Fruit fly (Drosophila melanogaster): ENCODE results near the gene CG7453.

DNA sequence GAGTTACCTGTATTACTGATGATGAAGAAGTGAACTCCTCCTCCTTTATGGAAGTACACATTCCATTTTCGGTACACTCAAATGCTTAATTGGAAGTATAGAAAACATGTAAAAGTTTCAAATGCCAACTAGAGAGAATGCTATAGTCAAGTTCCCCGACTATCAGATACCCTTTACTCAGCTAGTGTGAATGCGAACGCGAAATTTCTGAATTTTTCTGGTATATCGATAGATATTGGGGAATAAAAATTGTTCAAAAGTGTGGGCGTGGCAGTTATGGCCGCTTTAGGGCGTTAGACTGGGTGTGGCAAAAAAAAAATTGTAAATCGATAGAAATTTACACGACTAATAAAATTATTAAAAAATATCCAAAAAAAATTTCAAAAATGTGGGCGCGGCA, 11.6 kb downstream of the CG7453 start:
- no peak for TF ChIP-seq CG10654 (GFP tag; optimal IDR thresholded peaks at IDR 0.05)
- no peak for TF ChIP-seq Myb (GFP tag; optimal IDR thresholded peaks at IDR 0.05)
- TF ChIP-seq Atf3 (GFP tag; optimal IDR thresholded peaks at IDR 0.05): no peak
- no peak for TF ChIP-seq tll (GFP tag; optimal IDR thresholded peaks at IDR 0.05)
- TF ChIP-seq PHDP (tag; optimal IDR thresholded peaks at IDR 0.05): no peak
- no peak for TF ChIP-seq Hr39 (optimal IDR thresholded peaks at IDR 0.05)
- peak; percentile 46; the same call in 1 of the 3 replicates for TF ChIP-seq CG6791 (GFP tag; IDR thresholded peaks at IDR 0.05; ENCODE audit: partially characterized antibody)
- no peak for TF ChIP-seq ERR (GFP tag; optimal IDR thresholded peaks at IDR 0.05)
